Worm (Caenorhabditis elegans) whole organism, young adult: ENCODE data around the gene mma-1.

Experiments used
- B0019.2 ChIP-seq: fragments of 200-800 bp; sonication (Bioruptor generic); conservative IDR thresholded peaks from 2 replicates; pipeline ENCODE4 v1.3.6; 2022; ENCODE audit warnings: missing genetic modification reagents, missing genetic modification characterization, missing compliant biosample characterization
- B0336.3 ChIP-seq: fragments of 200-800 bp; sonication (Bioruptor generic); IDR thresholded peaks from 2 replicates; pipeline ENCODE4 v1.3.6; 2022; ENCODE audit warnings: missing genetic modification characterization, missing compliant biosample characterization
- C06A6.2 ChIP-seq: fragments of 200-800 bp; sonication (Bioruptor generic); conservative IDR thresholded peaks from 2 replicates; pipeline ENCODE4 v1.3.6; 2022; ENCODE audit warnings: missing genetic modification characterization, missing compliant biosample characterization
- F33H1.4 ChIP-seq: fragments of 200-800 bp; sonication (Bioruptor generic); IDR thresholded peaks from 2 replicates; pipeline ENCODE4 v1.3.6; 2022; ENCODE audit warnings: missing genetic modification reagents, missing genetic modification characterization, missing compliant biosample characterization
- F39B2.1 ChIP-seq: fragments of 200-800 bp; sonication (Bioruptor generic); IDR thresholded peaks from 2 replicates; pipeline ENCODE4 v1.3.6; 2022; ENCODE audit warnings: missing genetic modification reagents, missing genetic modification characterization, missing compliant biosample characterization
- F55B11.4 ChIP-seq: sonication (generic microtip); optimal IDR thresholded peaks from 2 replicates; lab custom pipeline; 2016; ENCODE audit warnings: missing compliant biosample characterization, missing genetic modification characterization, borderline replicate concordance; ENCODE audit not compliant: insufficient read depth
- K11D2.4 ChIP-seq: fragments of 200-800 bp; sonication (Bioruptor generic); IDR thresholded peaks from 2 replicates; pipeline ENCODE4 v1.3.6; 2022; ENCODE audit warnings: missing genetic modification reagents, missing genetic modification characterization, missing compliant biosample characterization
- Y53F4B.3 ChIP-seq: fragments of 200-800 bp; sonication (Bioruptor generic); IDR thresholded peaks from 2 replicates; pipeline ENCODE4 v1.3.6; 2022; ENCODE audit warnings: missing genetic modification reagents, missing genetic modification characterization, missing compliant biosample characterization
- Y67H2A.10 ChIP-seq: fragments of 200-800 bp; sonication (Bioruptor generic); conservative IDR thresholded peaks from 2 replicates; pipeline ENCODE4 v1.3.6; 2022; ENCODE audit warnings: missing genetic modification reagents, missing genetic modification characterization, missing compliant biosample characterization
- atf-7 ChIP-seq: sonication (generic microtip); optimal IDR thresholded peaks from 2 replicates; lab custom pipeline; 2017; ENCODE audit warnings: mild to moderate bottlenecking, missing genetic modification characterization, missing compliant biosample characterization
- bed-1 ChIP-seq: fragments of 200-800 bp; sonication (Bioruptor generic); IDR thresholded peaks from 2 replicates; pipeline ENCODE4 v1.3.6; 2022; ENCODE audit warnings: missing genetic modification reagents, missing genetic modification characterization, missing compliant biosample characterization
- ceh-58 ChIP-seq: fragments of 200-800 bp; sonication (Bioruptor generic); IDR thresholded peaks from 2 replicates; pipeline ENCODE4 v1.3.6; 2022; ENCODE audit warnings: missing genetic modification characterization, missing compliant biosample characterization
- ceh-79 ChIP-seq: sonication (generic microtip); optimal IDR thresholded peaks from 2 replicates; lab custom pipeline; 2017; ENCODE audit warnings: mild to moderate bottlenecking, missing genetic modification characterization, missing compliant biosample characterization
- efl-1 ChIP-seq: fragments of 150-350 bp; optimal IDR thresholded peaks from 2 replicates; lab custom pipeline; 2014; ENCODE audit warnings: missing biosample characterization, missing genetic modification reagents, missing genetic modification characterization
- egl-44 ChIP-seq: fragments of 200-800 bp; sonication (Bioruptor generic); IDR thresholded peaks from 2 replicates; pipeline ENCODE4 v1.3.6; 2022; ENCODE audit warnings: missing genetic modification reagents, missing genetic modification characterization, missing compliant biosample characterization
- egrh-3 ChIP-seq: fragments of 200-800 bp; sonication (Bioruptor generic); IDR thresholded peaks from 2 replicates; pipeline ENCODE4 v1.3.6; 2022; ENCODE audit warnings: missing genetic modification reagents, missing genetic modification characterization, missing compliant biosample characterization
- gei-17 ChIP-seq: fragments of 200-800 bp; sonication (Bioruptor generic); optimal IDR thresholded peaks from 2 replicates; lab custom pipeline; 2018; ENCODE audit warnings: mild to moderate bottlenecking, missing genetic modification characterization, missing compliant biosample characterization
- hlh-26 ChIP-seq: fragments of 200-800 bp; sonication (Bioruptor generic); conservative IDR thresholded peaks from 2 replicates; pipeline ENCODE4 v1.3.6; 2022; ENCODE audit warnings: missing genetic modification reagents, missing genetic modification characterization, missing compliant biosample characterization
- lin-35 ChIP-seq, 3 experiments: fragments of 150-350 bp in 2 of 3; sonication (generic microtip) in 1 of 3; optimal IDR thresholded peaks; 2 replicates each; lab custom pipeline; 2014 to 2018; ENCODE audit warnings: missing biosample characterization in 3 of 3, missing genetic modification characterization in 3 of 3, missing genetic modification reagents in 3 of 3
- nhr-80 ChIP-seq: sonication (generic microtip); optimal IDR thresholded peaks from 2 replicates; lab custom pipeline; 2016; ENCODE audit warnings: missing genetic modification characterization, missing compliant biosample characterization
- pha-4 ChIP-seq: fragments of 150-350 bp; sonication (generic microtip); optimal IDR thresholded peaks from 2 replicates; lab custom pipeline; 2014; ENCODE audit warnings: missing biosample characterization, missing genetic modification reagents, missing genetic modification characterization
- rcor-1 ChIP-seq: fragments of 200-800 bp; sonication (Bioruptor generic); IDR thresholded peaks from 2 replicates; pipeline ENCODE4 v1.3.6; 2022; ENCODE audit warnings: missing genetic modification reagents, missing genetic modification characterization, missing compliant biosample characterization
- rec-8 ChIP-seq, 2 experiments: sonication (generic microtip); optimal IDR thresholded peaks; 2 replicates each; lab custom pipeline; 2016; ENCODE audit warnings: mild to moderate bottlenecking in 2 of 2, missing genetic modification characterization in 2 of 2, missing genetic modification reagents in 2 of 2, missing genotype in 2 of 2, missing biosample characterization in 1 of 2, missing compliant biosample characterization in 1 of 2, moderate library complexity in 1 of 2
- snpc-1.3 ChIP-seq: sonication (generic microtip); optimal IDR thresholded peaks from 2 replicates; lab custom pipeline; 2017; ENCODE audit warnings: missing genetic modification characterization, mild to moderate bottlenecking, missing compliant biosample characterization, antibody characterized with exemption, moderate library complexity, missing genotype, missing genetic modification reagents; ENCODE audit not compliant: insufficient read depth
- somi-1 ChIP-seq: fragments of 200-800 bp; sonication (Bioruptor generic); optimal IDR thresholded peaks from 2 replicates; lab custom pipeline; 2018; ENCODE audit warnings: mild to moderate bottlenecking, missing genetic modification characterization, missing compliant biosample characterization
- tlf-1 ChIP-seq: fragments of 200-800 bp; sonication (Bioruptor generic); optimal IDR thresholded peaks from 2 replicates; lab custom pipeline; 2018; ENCODE audit warnings: mild to moderate bottlenecking, missing genetic modification characterization, missing compliant biosample characterization
- xnd-1 ChIP-seq: sonication (generic microtip); optimal IDR thresholded peaks from 2 replicates; lab custom pipeline; 2016; ENCODE audit warnings: missing genotype, missing genetic modification reagents, missing genetic modification characterization, missing compliant biosample characterization
- ztf-26 ChIP-seq: sonication (generic microtip); optimal IDR thresholded peaks from 2 replicates; lab custom pipeline; 2017; ENCODE audit warnings: missing genetic modification characterization, missing compliant biosample characterization
- ztf-3 ChIP-seq: fragments of 200-800 bp; sonication (Bioruptor generic); optimal IDR thresholded peaks from 2 replicates; lab custom pipeline; 2018; ENCODE audit warnings: mild to moderate bottlenecking, missing genetic modification characterization, missing compliant biosample characterization

The mma-1 gene

ce11 chrV:12637238-12637690 lies 41.2 kb upstream of the mma-1 start, which contains the start of gene F56H9.2 (continued):
- TF ChIP-seq hlh-26 (GFP tag; lab: Robert Waterston, UW) = no peak
- no peak for TF ChIP-seq F33H1.4 (GFP tag; lab: Robert Waterston, UW)
- TF ChIP-seq ztf-26 = peak; percentile 76
- TF ChIP-seq efl-1 (GFP tag; lab: Kevin White, UChicago) = no peak
- 0 out of 2 replicates have a peak, but pooled peaks have one; percentile 21 for TF ChIP-seq rcor-1 (GFP tag; lab: Robert Waterston, UW)
- TF ChIP-seq egrh-3 (GFP tag; lab: Robert Waterston, UW) = no peak
- TF ChIP-seq atf-7 (tag; lab: Kevin White, UChicago) = peak; percentile 60
- peak in 1 of 3 experiments; percentile 18 for TF ChIP-seq lin-35 (GFP tag; optimal IDR thresholded peaks at IDR 0.05; lab: Kevin White, UChicago)
- TF ChIP-seq pha-4 (tag; lab: Kevin White, UChicago) = peak; percentile 39
- TF ChIP-seq somi-1 (GFP tag; lab: Kevin White, UChicago) = peak; percentile 7

- TF ChIP-seq xnd-1 (tag; lab: Kevin White, UChicago) (no peak), ztf-3 (GFP tag; lab: Kevin White, UChicago) (no peak), K11D2.4 (GFP tag; lab: Robert Waterston, UW) (no peak), B0019.2 (GFP tag; lab: Robert Waterston, UW) (no peak), Y67H2A.10 (no peak), ceh-79 (no peak), B0336.3 (GFP tag; lab: Robert Waterston, UW) (no peak), tlf-1 (GFP tag; lab: Kevin White, UChicago) (no peak)
Observed at ce11 chrV:12636248-12636647, 40.2 kb upstream of the mma-1 start.

- TF ChIP-seq somi-1 (GFP tag; lab: Kevin White, UChicago) (peak; percentile 17), C06A6.2 (no peak), nhr-80 (tag; lab: Kevin White, UChicago) (peak; percentile 13)
Observed at ce11 chrV:12635218-12635617, 39.1 kb upstream of the mma-1 start.

DNA sequence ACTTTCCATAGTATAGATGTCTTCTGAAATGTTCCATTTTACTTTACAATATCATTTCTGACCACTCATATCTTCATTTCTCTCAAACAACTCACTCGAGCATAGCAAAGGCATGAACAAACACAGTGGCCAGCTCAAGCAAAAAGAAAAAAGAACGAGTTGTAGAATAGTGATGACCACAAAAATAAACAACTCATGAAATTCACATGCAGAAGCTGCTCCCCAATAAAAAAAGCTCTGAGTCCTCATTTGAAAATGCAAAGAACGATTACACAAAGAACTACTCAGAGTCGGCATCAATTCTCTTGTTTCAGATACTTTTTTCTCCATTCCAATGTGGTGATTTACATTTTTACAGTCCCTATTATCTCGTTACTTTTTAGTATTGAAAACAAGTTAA lies 38.6 kb upstream of the mma-1 start:
- TF ChIP-seq Y53F4B.3 (no peak), gei-17 (GFP tag; lab: Kevin White, UChicago) (no peak), lin-35 (GFP tag; optimal IDR thresholded peaks at IDR 0.05; lab: Kevin White, UChicago) (no peak), ceh-58 (GFP tag; lab: Robert Waterston, UW) (no peak), F55B11.4 (tag; lab: Kevin White, UChicago) (no peak), snpc-1.3 (tag; lab: Kevin White, UChicago) (no peak), egl-44 (GFP tag; lab: Robert Waterston, UW) (no peak)

DNA sequence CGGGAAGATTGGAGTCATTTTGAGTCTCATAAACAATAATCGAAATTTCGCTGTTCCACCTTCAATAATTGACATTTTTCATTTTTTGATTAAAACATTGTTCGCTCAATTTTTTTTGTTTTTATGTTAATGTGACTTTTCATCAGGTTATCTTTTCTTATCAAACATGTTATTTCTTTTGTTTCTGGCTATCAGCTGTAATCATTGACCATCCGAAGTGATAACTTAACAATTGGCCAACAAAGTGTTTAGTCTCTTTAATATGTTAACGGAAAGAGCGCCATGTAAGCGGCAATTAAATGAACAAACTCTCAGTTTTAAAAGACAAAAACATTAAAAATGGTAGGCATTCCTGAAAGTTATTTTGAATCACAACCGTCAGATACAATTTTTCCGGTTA lies 38.0 kb upstream of the mma-1 start:
- no peak for TF ChIP-seq rec-8 (tag; optimal IDR thresholded peaks at IDR 0.05; lab: Kevin White, UChicago)
- TF ChIP-seq, all 124 proteins: peak for 0

- TF ChIP-seq F39B2.1 (GFP tag; lab: Robert Waterston, UW) (no peak), bed-1 (GFP tag; lab: Robert Waterston, UW) (0 out of 2 replicates have a peak, but pooled peaks have one; percentile 16)
- TF ChIP-seq, all 124 proteins: peak for 1
Observed at ce11 chrV:12633046-12633445, 37.0 kb upstream of the mma-1 start.
